Fruit fly (Drosophila melanogaster) whole organism, embryonic: ENCODE results near the gene CG2772.

Source experiments
- Aef1 ChIP-seq: fragments of 200-800 bp; sonication (Bioruptor generic); IDR thresholded peaks from 3 replicates; pipeline ENCODE4 v1.3.6; 2022; ENCODE audit warnings: missing biosample characterization, missing genetic modification characterization
- CG10274 ChIP-seq: fragments of 200-800 bp; sonication (Bioruptor generic); optimal IDR thresholded peaks from 3 replicates; lab custom pipeline; 2017; ENCODE audit warnings: missing biosample characterization, mild to moderate bottlenecking, missing genetic modification characterization
- CG10321 ChIP-seq: fragments of 200-800 bp; sonication (Bioruptor generic); IDR thresholded peaks from 2 replicates; pipeline ENCODE4 v1.3.6; 2022; ENCODE audit warnings: missing biosample characterization, missing genetic modification characterization
- CG11093 ChIP-seq: fragments of 200-800 bp; sonication (Bioruptor generic); IDR thresholded peaks from 3 replicates; pipeline ENCODE4 v1.3.6; 2022; ENCODE audit warnings: missing biosample characterization, missing genetic modification characterization
- CG11247 ChIP-seq: fragments of 200-800 bp; sonication (Bioruptor generic); IDR thresholded peaks from 2 replicates; pipeline ENCODE4 v1.3.6; 2022; ENCODE audit warnings: missing biosample characterization, missing genetic modification characterization
- CG12104 ChIP-seq: fragments of 200-800 bp; sonication (Bioruptor generic); optimal IDR thresholded peaks from 3 replicates; lab custom pipeline; 2016; ENCODE audit warnings: missing biosample characterization, missing genetic modification characterization
- CG15601 ChIP-seq: fragments of 200-800 bp; sonication (Bioruptor generic); optimal IDR thresholded peaks from 3 replicates; lab custom pipeline; 2019; ENCODE audit warnings: missing biosample characterization, mild to moderate bottlenecking, missing genetic modification characterization, moderate library complexity
- CG34376 ChIP-seq: fragments of 200-800 bp; sonication (Bioruptor generic); optimal IDR thresholded peaks from 2 replicates; lab custom pipeline; 2018; ENCODE audit warnings: missing biosample characterization, mild to moderate bottlenecking, missing genetic modification characterization
- CG4617 ChIP-seq: fragments of 200-800 bp; sonication (Bioruptor generic); optimal IDR thresholded peaks from 3 replicates; lab custom pipeline; 2016; ENCODE audit warnings: missing biosample characterization, missing genetic modification characterization, borderline replicate concordance
- CG6689 ChIP-seq: fragments of 200-800 bp; sonication (Bioruptor generic); IDR thresholded peaks from 2 replicates; pipeline ENCODE4 v1.3.6; 2022; ENCODE audit warnings: missing biosample characterization, missing genetic modification characterization
- CG6813 ChIP-seq: fragments of 200-800 bp; sonication (Bioruptor generic); optimal IDR thresholded peaks from 2 replicates; lab custom pipeline; 2017; ENCODE audit warnings: missing biosample characterization, missing genetic modification characterization, mild to moderate bottlenecking, moderate library complexity, missing genetic modification reagents
- CG7556 ChIP-seq: fragments of 200-800 bp; sonication (Bioruptor generic); optimal IDR thresholded peaks from 2 replicates; lab custom pipeline; 2017; ENCODE audit warnings: missing biosample characterization, mild to moderate bottlenecking, missing genetic modification characterization
- CG8359 ChIP-seq: fragments of 200-800 bp; sonication (Bioruptor generic); optimal IDR thresholded peaks from 2 replicates; lab custom pipeline; 2017; ENCODE audit warnings: missing biosample characterization, mild to moderate bottlenecking, missing genetic modification characterization, borderline replicate concordance
- CG8944 ChIP-seq: fragments of 200-800 bp; sonication (Bioruptor generic); optimal IDR thresholded peaks from 3 replicates; lab custom pipeline; 2016; ENCODE audit warnings: missing biosample characterization, missing genetic modification characterization
- CG9727 ChIP-seq: fragments of 200-800 bp; sonication (Bioruptor generic); optimal IDR thresholded peaks from 3 replicates; lab custom pipeline; 2017; ENCODE audit warnings: missing biosample characterization, mild to moderate bottlenecking, missing genetic modification characterization
- CG9817 ChIP-seq: fragments of 200-800 bp; sonication (Bioruptor generic); optimal IDR thresholded peaks from 2 replicates; lab custom pipeline; 2018; ENCODE audit warnings: missing biosample characterization, mild to moderate bottlenecking, missing genetic modification characterization, moderate library complexity
- Elba2 ChIP-seq: fragments of 200-800 bp; sonication (Bioruptor generic); optimal IDR thresholded peaks from 3 replicates; lab custom pipeline; 2016; ENCODE audit warnings: missing biosample characterization, missing genetic modification characterization
- Hand ChIP-seq: fragments of 200-800 bp; sonication (Bioruptor generic); optimal IDR thresholded peaks from 2 replicates; lab custom pipeline; 2017; ENCODE audit warnings: mild to moderate bottlenecking, missing biosample characterization, missing genetic modification reagents, missing genetic modification characterization
- Kr ChIP-seq: fragments of 200-800 bp; sonication (Bioruptor generic); optimal IDR thresholded peaks from 2 replicates; lab custom pipeline; 2017; ENCODE audit warnings: missing biosample characterization, mild to moderate bottlenecking, missing genetic modification characterization
- Lpt ChIP-seq: fragments of >200 bp; optimal IDR thresholded peaks from 2 replicates; lab custom pipeline; 2018; ENCODE audit warnings: missing biosample characterization, missing genetic modification characterization
- Opbp ChIP-seq: fragments of 200-800 bp; sonication (Bioruptor generic); IDR thresholded peaks from 3 replicates; pipeline ENCODE4 v1.3.6; 2022; ENCODE audit warnings: missing biosample characterization, missing genetic modification characterization; ENCODE audit not compliant: partially characterized antibody
- Rfx ChIP-seq: fragments of 200-800 bp; sonication (Bioruptor generic); IDR thresholded peaks from 2 replicates; pipeline ENCODE4 v1.3.6; 2022; ENCODE audit warnings: missing biosample characterization, missing genetic modification characterization
- Rx ChIP-seq: fragments of 200-800 bp; sonication (Bioruptor generic); IDR thresholded peaks from 2 replicates; pipeline ENCODE4 v1.3.6; 2022; ENCODE audit warnings: missing biosample characterization, missing genetic modification characterization
- Sox100B ChIP-seq: fragments of 200-800 bp; sonication (Bioruptor generic); optimal IDR thresholded peaks from 3 replicates; lab custom pipeline; 2018; ENCODE audit warnings: missing biosample characterization, mild to moderate bottlenecking, missing genetic modification characterization
- Sry-β ChIP-seq: fragments of 200-800 bp; sonication (Bioruptor generic); optimal IDR thresholded peaks from 2 replicates; lab custom pipeline; 2018; ENCODE audit warnings: missing biosample characterization, mild to moderate bottlenecking, missing genetic modification characterization, moderate library complexity
- Ssrp ChIP-seq: fragments of 200-800 bp; sonication (Bioruptor generic); optimal IDR thresholded peaks from 2 replicates; lab custom pipeline; 2018; ENCODE audit warnings: missing biosample characterization, mild to moderate bottlenecking, missing genetic modification characterization, moderate library complexity
- TFAM ChIP-seq: fragments of 200-800 bp; sonication (Bioruptor generic); optimal IDR thresholded peaks from 2 replicates; lab custom pipeline; 2017; ENCODE audit warnings: missing biosample characterization, missing genetic modification characterization, inconsistent platforms
- Tbp ChIP-seq: fragments of >200 bp; optimal IDR thresholded peaks from 2 replicates; lab custom pipeline; 2018; ENCODE audit warnings: missing biosample characterization, missing genetic modification characterization
- Vsx1 ChIP-seq: fragments of 200-800 bp; sonication (Bioruptor generic); optimal IDR thresholded peaks from 2 replicates; lab custom pipeline; 2017; ENCODE audit warnings: missing biosample characterization, mild to moderate bottlenecking, missing genetic modification characterization, missing genetic modification reagents
- ab ChIP-seq: fragments of 200-800 bp; sonication (Bioruptor generic); optimal IDR thresholded peaks from 2 replicates; lab custom pipeline; 2016; ENCODE audit warnings: missing biosample characterization, missing genetic modification characterization
- ara ChIP-seq: fragments of 200-800 bp; sonication (Bioruptor generic); IDR thresholded peaks from 2 replicates; pipeline ENCODE4 v1.3.6; 2022; ENCODE audit warnings: missing biosample characterization, missing genetic modification characterization
- ato ChIP-seq: fragments of 200-800 bp; sonication (Bioruptor generic); IDR thresholded peaks from 2 replicates; pipeline ENCODE4 v1.3.6; 2022; ENCODE audit warnings: missing biosample characterization, missing genetic modification characterization; ENCODE audit not compliant: partially characterized antibody
- bbx ChIP-seq: fragments of 200-800 bp; sonication (Bioruptor generic); IDR thresholded peaks from 2 replicates; pipeline ENCODE4 v1.3.6; 2022; ENCODE audit warnings: missing biosample characterization, missing genetic modification characterization; ENCODE audit not compliant: partially characterized antibody
- dan ChIP-seq: fragments of 200-800 bp; sonication (Bioruptor generic); IDR thresholded peaks from 2 replicates; pipeline ENCODE4 v1.3.6; 2022; ENCODE audit warnings: missing biosample characterization, missing genetic modification characterization
- dati ChIP-seq: fragments of 200-800 bp; sonication (Bioruptor generic); IDR thresholded peaks from 2 replicates; pipeline ENCODE4 v1.3.6; 2022; ENCODE audit warnings: missing biosample characterization, missing genetic modification characterization
- dmrt99B ChIP-seq: fragments of 200-800 bp; sonication (Bioruptor generic); optimal IDR thresholded peaks from 2 replicates; lab custom pipeline; 2018; ENCODE audit warnings: missing biosample characterization, mild to moderate bottlenecking, missing genetic modification characterization, moderate library complexity
- gro ChIP-seq: fragments of 200-800 bp; sonication (Bioruptor generic); optimal IDR thresholded peaks from 2 replicates; lab custom pipeline; 2016; ENCODE audit warnings: missing biosample characterization, missing genetic modification characterization
- hb ChIP-seq: fragments of 200-800 bp; sonication (Bioruptor generic); IDR thresholded peaks from 3 replicates; pipeline ENCODE4 v1.3.6; 2022; ENCODE audit warnings: missing biosample characterization, missing genetic modification characterization; ENCODE audit not compliant: partially characterized antibody
- her ChIP-seq: fragments of 200-800 bp; sonication (Bioruptor generic); optimal IDR thresholded peaks from 2 replicates; lab custom pipeline; 2016; ENCODE audit warnings: missing biosample characterization, missing genetic modification characterization
- hth ChIP-seq: fragments of >200 bp; optimal IDR thresholded peaks from 2 replicates; lab custom pipeline; 2017; ENCODE audit warnings: inconsistent platforms
- knrl ChIP-seq: fragments of 200-800 bp; sonication (Bioruptor generic); IDR thresholded peaks from 3 replicates; pipeline ENCODE4 v1.3.6; 2022; ENCODE audit warnings: missing biosample characterization, missing genetic modification characterization; ENCODE audit not compliant: partially characterized antibody
- lbe ChIP-seq: fragments of 200-800 bp; sonication (Bioruptor generic); optimal IDR thresholded peaks from 2 replicates; lab custom pipeline; 2016; ENCODE audit warnings: missing biosample characterization, mild to moderate bottlenecking, missing genetic modification characterization
- oc ChIP-seq: fragments of 200-800 bp; sonication (Bioruptor generic); optimal IDR thresholded peaks from 2 replicates; lab custom pipeline; 2018; ENCODE audit warnings: missing biosample characterization, mild to moderate bottlenecking, missing genetic modification characterization, moderate library complexity
- odd ChIP-seq: fragments of 200-800 bp; sonication (Bioruptor generic); optimal IDR thresholded peaks from 2 replicates; lab custom pipeline; 2017; ENCODE audit warnings: missing biosample characterization, mild to moderate bottlenecking, missing genetic modification characterization
- prd ChIP-seq, 3 experiments: fragments of >200 bp in 2 of 3; fragments of 200-800 bp in 1 of 3; sonication (Bioruptor generic) in 1 of 3; optimal IDR thresholded peaks in 2 of 3; IDR thresholded peaks in 1 of 3; 2 replicates in 2 of 3; 3 replicates in 1 of 3; pipeline versions ENCODE4 v1.3.6 to Lab custom; 2017 to 2022; ENCODE audit warnings: missing biosample characterization in 1 of 3, missing genetic modification characterization in 1 of 3
- repo ChIP-seq: fragments of 200-800 bp; sonication (Bioruptor generic); optimal IDR thresholded peaks from 2 replicates; lab custom pipeline; 2016; ENCODE audit warnings: missing biosample characterization, missing genetic modification characterization
- seq ChIP-seq: fragments of 200-800 bp; sonication (Bioruptor generic); IDR thresholded peaks from 2 replicates; pipeline ENCODE4 v1.3.6; 2022; ENCODE audit warnings: missing biosample characterization, missing genetic modification characterization
- so ChIP-seq: fragments of 200-800 bp; sonication (Bioruptor generic); IDR thresholded peaks from 3 replicates; pipeline ENCODE4 v1.3.6; 2022; ENCODE audit warnings: missing biosample characterization, missing genetic modification characterization
- tup ChIP-seq: fragments of 200-800 bp; sonication (Bioruptor generic); optimal IDR thresholded peaks from 2 replicates; lab custom pipeline; 2016; ENCODE audit warnings: missing biosample characterization, mild to moderate bottlenecking, missing genetic modification characterization, moderate library complexity
- vvl ChIP-seq: fragments of 200-800 bp; sonication (Bioruptor generic); IDR thresholded peaks from 2 replicates; pipeline ENCODE4 v1.3.6; 2022; ENCODE audit warnings: missing biosample characterization, missing genetic modification characterization

The CG2772 gene

dm6 chr2L:3469869-3470268 is 24.1 kb downstream of the CG2772 start, which contains the start of the genes Pif1 and CG31776 (continued):
- TF ChIP-seq hb (GFP tag; lab: Robert Waterston, UW) (peak; percentile 75; the same call in 2 of the 3 replicates), CG34376 (GFP tag; lab: Kevin White, UChicago) (no peak), lbe (GFP tag; lab: Kevin White, UChicago) (no peak), Opbp (GFP tag; lab: Robert Waterston, UW) (peak; percentile 91), Kr (GFP tag; lab: Kevin White, UChicago) (no peak), CG11093 (no peak), CG9817 (tag; lab: Kevin White, UChicago) (no peak), ab (GFP tag; lab: Kevin White, UChicago) (no peak), Hand (GFP tag; lab: Kevin White, UChicago) (no peak), ato (GFP tag; lab: Robert Waterston, UW) (peak; percentile 79; the same call in 1 of the 2 replicates), hth (lab: Kevin White, UChicago) (no peak), knrl (GFP tag; lab: Robert Waterston, UW) (peak; percentile 66), Sox100B (no peak), CG7556 (GFP tag; lab: Kevin White, UChicago) (no peak), CG8944 (GFP tag; lab: Kevin White, UChicago) (no peak), Tbp (GFP tag; lab: Kevin White, UChicago) (no peak), oc (tag; lab: Kevin White, UChicago) (no peak), dan (GFP tag; lab: Robert Waterston, UW) (no peak), CG10321 (GFP tag; lab: Robert Waterston, UW) (no peak), Ssrp (no peak), CG4617 (no peak), Lpt (GFP tag; lab: Kevin White, UChicago) (no peak), seq (no peak), CG10274 (GFP tag; lab: Kevin White, UChicago) (no peak), Vsx1 (GFP tag; lab: Kevin White, UChicago) (no peak), Rfx (no peak), prd (optimal IDR thresholded peaks at IDR 0.05; lab: Kevin White, UChicago) (no peak), prd (GFP tag; IDR thresholded peaks at IDR 0.05; lab: Robert Waterston, UW) (no peak), Aef1 (GFP tag; lab: Robert Waterston, UW) (no peak), CG9727 (GFP tag; lab: Kevin White, UChicago) (no peak), vvl (no peak), her (GFP tag; lab: Kevin White, UChicago) (no peak), dmrt99B (tag; lab: Kevin White, UChicago) (no peak), CG8359 (GFP tag; lab: Kevin White, UChicago) (no peak), tup (no peak), TFAM (GFP tag; lab: Kevin White, UChicago) (no peak), ara (GFP tag; lab: Robert Waterston, UW) (no peak), Sry-β (no peak), repo (GFP tag; lab: Kevin White, UChicago) (no peak), Elba2 (GFP tag; lab: Kevin White, UChicago) (no peak), CG15601 (tag; lab: Kevin White, UChicago) (no peak), CG11247 (GFP tag; lab: Robert Waterston, UW) (no peak), CG12104 (no peak), bbx (GFP tag; lab: Robert Waterston, UW) (peak; percentile 92), dati (GFP tag; lab: Robert Waterston, UW) (no peak), gro (no peak), CG6813 (GFP tag; lab: Kevin White, UChicago) (no peak), so (GFP tag; lab: Robert Waterston, UW) (0 out of 3 replicates have a peak, but pooled peaks have one; percentile 6), odd (GFP tag; lab: Kevin White, UChicago) (no peak), CG6689 (no peak), Rx (GFP tag; lab: Robert Waterston, UW) (no peak)
